Fruit fly (Drosophila melanogaster) whole organism, embryonic: ENCODE measurements around the gene CG3123.

Experiments
- CG6683 ChIP-seq: fragments of 200-800 bp; sonication (Bioruptor generic); optimal IDR thresholded peaks from 2 replicates; lab custom pipeline; 2017; ENCODE audit warnings: missing biosample characterization, mild to moderate bottlenecking, missing genetic modification characterization, missing genetic modification reagents
- Dip3 ChIP-seq: fragments of 200-800 bp; sonication (Bioruptor generic); optimal IDR thresholded peaks from 3 replicates; lab custom pipeline; 2016; ENCODE audit warnings: missing biosample characterization, missing genetic modification characterization
- HLH54F ChIP-seq: fragments of 200-800 bp; sonication (Bioruptor generic); optimal IDR thresholded peaks from 3 replicates; lab custom pipeline; 2016; ENCODE audit warnings: missing biosample characterization, missing genetic modification characterization
- Nf-YA ChIP-seq: fragments of 200-800 bp; sonication (Bioruptor generic); IDR thresholded peaks from 2 replicates; pipeline ENCODE4 v1.3.6; 2022; ENCODE audit warnings: missing biosample characterization, missing genetic modification characterization
- Pdp1 ChIP-seq, 2 experiments: fragments of 200-800 bp; sonication (Bioruptor generic); optimal IDR thresholded peaks; 3 replicates each; lab custom pipeline; 2016; ENCODE audit warnings: missing biosample characterization in 2 of 2, missing genetic modification characterization in 2 of 2, mild to moderate bottlenecking in 1 of 2, moderate library complexity in 1 of 2
- ab ChIP-seq: fragments of 200-800 bp; sonication (Bioruptor generic); optimal IDR thresholded peaks from 2 replicates; lab custom pipeline; 2016; ENCODE audit warnings: missing biosample characterization, missing genetic modification characterization
- br ChIP-seq: fragments of >200 bp; optimal IDR thresholded peaks from 2 replicates; lab custom pipeline; 2017
- fd3F ChIP-seq: fragments of 200-800 bp; sonication (Bioruptor generic); optimal IDR thresholded peaks from 2 replicates; lab custom pipeline; 2018; ENCODE audit warnings: missing biosample characterization, mild to moderate bottlenecking, missing genetic modification characterization, moderate library complexity
- fd96Cb ChIP-seq: fragments of 200-800 bp; sonication (Bioruptor generic); optimal IDR thresholded peaks from 2 replicates; lab custom pipeline; 2018; ENCODE audit warnings: missing biosample characterization, mild to moderate bottlenecking, missing genetic modification characterization, moderate library complexity
- sens ChIP-seq: fragments of 200-800 bp; sonication (Bioruptor generic); peaks from one replicate; lab custom pipeline; 2016; ENCODE audit warnings: missing biosample characterization, missing genetic modification characterization
- sqz ChIP-seq: fragments of 200-800 bp; sonication (Bioruptor generic); optimal IDR thresholded peaks from 3 replicates; lab custom pipeline; 2018; ENCODE audit warnings: missing biosample characterization, mild to moderate bottlenecking, missing genetic modification characterization

DNA sequence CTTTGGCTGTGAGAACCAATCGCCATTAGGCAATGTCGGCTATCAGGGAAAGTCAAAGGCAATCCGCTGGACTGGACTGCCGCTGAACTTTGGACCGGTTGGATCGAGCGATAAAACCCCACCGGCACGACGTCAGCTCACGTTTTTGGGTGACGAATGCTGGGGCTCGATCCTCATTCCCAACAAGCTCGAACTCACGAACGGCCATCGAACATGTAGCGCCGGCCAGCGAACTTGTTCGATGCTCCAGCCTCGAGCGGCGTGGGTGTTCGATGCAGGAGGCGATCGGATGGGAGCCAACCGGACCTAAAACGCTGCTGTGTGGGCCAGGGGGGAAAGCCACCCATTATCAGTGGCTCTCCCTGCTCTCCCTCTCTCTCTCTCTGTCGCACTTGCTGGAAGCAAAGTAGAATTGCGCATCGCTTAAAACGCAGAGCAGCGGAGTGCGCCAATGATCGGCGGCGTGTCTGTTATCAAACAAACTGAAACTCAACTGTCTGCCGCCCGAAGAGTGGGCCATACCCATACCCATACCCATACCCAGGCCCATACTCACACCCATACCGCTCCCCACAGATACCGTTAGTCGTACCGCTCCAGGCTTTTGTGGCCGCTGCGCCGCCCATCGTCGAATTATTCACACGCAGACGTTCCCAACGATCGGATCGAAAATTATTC, 20.5 kb downstream of the CG3123 start, which contains the start of gene daw:
- no peak for TF ChIP-seq sqz (GFP tag; lab: Kevin White, UChicago)
- TF ChIP-seq br (lab: Kevin White, UChicago), result no peak
- TF ChIP-seq sens, result no peak
- TF ChIP-seq CG6683 (GFP tag; lab: Kevin White, UChicago), result no peak
- no peak for TF ChIP-seq Nf-YA (GFP tag; lab: Robert Waterston, UW)
- TF ChIP-seq ab, result no peak
- TF ChIP-seq Pdp1 (GFP tag; optimal IDR thresholded peaks at IDR 0.05; lab: Kevin White, UChicago), result no peak
- no peak for TF ChIP-seq HLH54F (GFP tag; lab: Kevin White, UChicago)
- TF ChIP-seq fd3F (GFP tag; lab: Kevin White, UChicago), result no peak
- no peak for TF ChIP-seq Dip3
- no peak for TF ChIP-seq fd96Cb
